Worm (Caenorhabditis elegans): ENCODE data around the gene rpb-12.

DNA sequence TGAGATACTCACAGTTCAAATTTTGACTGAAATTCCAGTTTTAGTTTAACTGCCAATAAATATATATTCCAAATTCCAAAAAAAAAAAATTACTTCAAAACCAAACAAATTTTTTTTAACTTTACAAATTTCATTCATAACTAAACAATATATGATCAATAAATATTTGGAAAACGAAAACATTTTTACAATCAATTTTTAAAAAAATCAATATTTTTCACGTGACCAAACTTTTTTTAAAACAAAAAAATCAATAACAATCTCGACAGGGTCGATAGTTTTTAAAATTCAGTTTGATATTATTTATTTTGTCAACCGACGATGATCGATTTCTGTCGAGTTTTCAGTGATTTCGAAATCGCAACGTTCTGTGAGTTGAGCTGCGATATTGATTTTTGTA is 3.5 kb upstream of the rpb-12 start, which contains the start of gene F23B2.7:
- TF ChIP-seq nhr-12 (tag; optimal IDR thresholded peaks at IDR 0.05) (no peak), lin-15B (tag; optimal IDR thresholded peaks at IDR 0.05) (no peak), fos-1 (tag; optimal IDR thresholded peaks at IDR 0.05) (no peak), R02D3.7 (tag; optimal IDR thresholded peaks at IDR 0.05) (no peak), nhr-23 (tag; optimal IDR thresholded peaks at IDR 0.05) (no peak), ceh-82 (tag; optimal IDR thresholded peaks at IDR 0.05) (no peak), egl-27 (tag; optimal IDR thresholded peaks at IDR 0.05) (no peak), unc-62 (GFP tag; optimal IDR thresholded peaks at IDR 0.05) (no peak)
